Fruit fly (Drosophila melanogaster) whole organism, prepupa: ENCODE results near the gene Or65c.

Source experiments
- CG10631 ChIP-seq: fragments of 200-800 bp; sonication (Bioruptor generic); optimal IDR thresholded peaks from 2 replicates; lab custom pipeline; 2016; ENCODE audit warnings: missing biosample characterization, missing genetic modification characterization
- CG31627 ChIP-seq: fragments of 200-800 bp; sonication (Bioruptor generic); optimal IDR thresholded peaks from 3 replicates; lab custom pipeline; 2016; ENCODE audit warnings: missing biosample characterization, missing genetic modification characterization
- CG6808 ChIP-seq: fragments of 200-800 bp; sonication (Bioruptor generic); optimal IDR thresholded peaks from 3 replicates; lab custom pipeline; 2017; ENCODE audit warnings: missing biosample characterization, missing genetic modification characterization, mild to moderate bottlenecking, moderate library complexity, missing genetic modification reagents
- Eip78C ChIP-seq: fragments of 200-800 bp; sonication (Bioruptor generic); peaks from one replicate; lab custom pipeline; 2016; ENCODE audit warnings: missing biosample characterization, missing genetic modification characterization
- lz ChIP-seq: fragments of 200-800 bp; sonication (Bioruptor generic); optimal IDR thresholded peaks from 3 replicates; lab custom pipeline; 2016; ENCODE audit warnings: missing biosample characterization, missing genetic modification characterization

DNA sequence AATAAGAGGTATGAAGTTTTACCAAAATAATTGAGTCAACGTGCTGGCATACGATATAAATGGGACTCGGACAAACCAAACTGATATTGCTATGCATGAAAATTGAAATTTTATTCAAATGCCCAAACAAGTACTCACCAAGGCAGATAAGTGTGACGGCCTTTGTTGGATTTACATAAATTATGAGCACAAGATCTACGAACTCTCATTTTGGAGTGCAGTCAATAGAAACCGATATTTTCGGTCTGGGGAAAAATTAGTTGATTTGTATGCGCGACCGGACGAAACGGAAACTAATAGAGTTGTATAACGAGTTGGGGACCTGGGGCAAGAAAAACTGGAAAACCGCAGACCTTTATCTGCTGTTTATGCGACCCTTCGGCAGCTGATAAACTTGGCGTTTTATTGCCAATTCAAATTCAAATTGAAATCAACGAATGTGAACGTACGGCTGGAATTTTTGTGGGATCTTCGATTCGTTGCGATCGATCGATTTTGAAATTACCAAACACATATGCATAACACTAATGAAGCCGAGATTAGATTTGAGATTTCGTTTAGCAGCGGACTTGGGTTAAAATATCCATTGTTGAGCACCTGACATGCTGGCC is 8.9 kb downstream of the Or65c start:
- TF ChIP-seq lz (no peak), Eip78C (GFP tag; lab: Kevin White, UChicago) (no peak), CG6808 (GFP tag; lab: Kevin White, UChicago) (no peak), CG31627 (GFP tag; lab: Kevin White, UChicago) (no peak), CG10631 (GFP tag; lab: Kevin White, UChicago) (no peak)
